Fruit fly (Drosophila melanogaster): ENCODE results near the gene CG31360.

CG31360 gene

dm6 chr3R:17678138-17678873 lies 6.6 kb upstream of the CG31360 start:
- TF ChIP-seq CG17806 (tag; optimal IDR thresholded peaks at IDR 0.05): no peak
- no peak for TF ChIP-seq CG8159 (tag; optimal IDR thresholded peaks at IDR 0.05)
- TF ChIP-seq CG14655 (GFP tag; optimal IDR thresholded peaks at IDR 0.05): no peak
- no peak for TF ChIP-seq D1 (tag; optimal IDR thresholded peaks at IDR 0.05)
- TF ChIP-seq EcR (GFP tag; optimal IDR thresholded peaks at IDR 0.05): peak; percentile 88

dm6 chr3R:17679368-17679997 lies 5.4 kb upstream of the CG31360 start:
- TF ChIP-seq CG15710 (tag; optimal IDR thresholded peaks at IDR 0.05) (peak; percentile 87), fd96Ca (GFP tag; IDR thresholded peaks at IDR 0.05) (no peak), Ets98B (GFP tag; IDR thresholded peaks at IDR 0.05) (peak; percentile 58), Snoo (tag; optimal IDR thresholded peaks at IDR 0.05) (peak; percentile 89), EcR (GFP tag; optimal IDR thresholded peaks at IDR 0.05) (peak; percentile 11), CG4496 (GFP tag; IDR thresholded peaks at IDR 0.05) (peak; percentile 82), CG14655 (GFP tag; optimal IDR thresholded peaks at IDR 0.05) (peak; percentile 96), gl (tag; optimal IDR thresholded peaks at IDR 0.05) (peak; percentile 26), CG10348 (GFP tag; IDR thresholded peaks at IDR 0.05) (no peak), rn (GFP tag; IDR thresholded peaks at IDR 0.05) (peak; percentile 45; the same call in 1 of the 2 replicates), CG8159 (tag; optimal IDR thresholded peaks at IDR 0.05) (peak; percentile 87), CG17806 (tag; optimal IDR thresholded peaks at IDR 0.05) (peak; percentile 84), Pif1A (GFP tag; optimal IDR thresholded peaks at IDR 0.05) (no peak), CG12605 (GFP tag; IDR thresholded peaks at IDR 0.05) (peak; percentile 52), D1 (tag; optimal IDR thresholded peaks at IDR 0.05) (peak; percentile 85), CG9948 (tag; optimal IDR thresholded peaks at IDR 0.05) (peak; percentile 89), CG13204 (GFP tag; optimal IDR thresholded peaks at IDR 0.05) (no peak), CG34367 (tag; optimal IDR thresholded peaks at IDR 0.05) (peak; percentile 79), CG8301 (tag; optimal IDR thresholded peaks at IDR 0.05) (peak; percentile 94), CG32121 (GFP tag; IDR thresholded peaks at IDR 0.05) (peak; percentile 82), Pif1B (GFP tag; optimal IDR thresholded peaks at IDR 0.05) (peak; percentile 86)

- TF ChIP-seq Pif1B (GFP tag; optimal IDR thresholded peaks at IDR 0.05) (no peak), CG13204 (GFP tag; optimal IDR thresholded peaks at IDR 0.05) (peak; percentile 16), EcR (GFP tag; optimal IDR thresholded peaks at IDR 0.05) (peak; percentile 92)
Measured at dm6 chr3R:17680268-17680638, 4.6 kb upstream of the CG31360 start.

dm6 chr3R:17680639-17681302 lies 4.1 kb upstream of the CG31360 start:
- peak; percentile 0 for TF ChIP-seq CG34367 (tag; optimal IDR thresholded peaks at IDR 0.05)
- TF ChIP-seq rn (GFP tag; IDR thresholded peaks at IDR 0.05): no peak
- TF ChIP-seq CG32121 (GFP tag; IDR thresholded peaks at IDR 0.05): peak; percentile 44; the same call in 1 of the 2 replicates
- TF ChIP-seq CG10348 (GFP tag; IDR thresholded peaks at IDR 0.05): no peak
- TF ChIP-seq CG15710 (tag; optimal IDR thresholded peaks at IDR 0.05): peak; percentile 23
- TF ChIP-seq Ets98B (GFP tag; IDR thresholded peaks at IDR 0.05): peak; percentile 5
- TF ChIP-seq Snoo (tag; optimal IDR thresholded peaks at IDR 0.05): peak; percentile 58
- TF ChIP-seq CG9948 (tag; optimal IDR thresholded peaks at IDR 0.05): peak; percentile 21
- TF ChIP-seq EcR (GFP tag; optimal IDR thresholded peaks at IDR 0.05): peak; percentile 33
- TF ChIP-seq D1 (tag; optimal IDR thresholded peaks at IDR 0.05): no peak
- TF ChIP-seq CG8301 (tag; optimal IDR thresholded peaks at IDR 0.05): peak; percentile 45

- TF ChIP-seq fd96Ca (GFP tag; IDR thresholded peaks at IDR 0.05) (no peak), EcR (GFP tag; optimal IDR thresholded peaks at IDR 0.05) (peak; percentile 85)
Measured at dm6 chr3R:17681611-17682243, 3.2 kb upstream of the CG31360 start.

dm6 chr3R:17682244-17682773 lies 2.6 kb upstream of the CG31360 start, which contains the start of the genes alt and CG7655:
Gene alt (minus strand): TSS chr3R:17682515.
Gene CG7655 (plus strand): TSS chr3R:17682669.
- peak; percentile 8 for TF ChIP-seq gl (tag; optimal IDR thresholded peaks at IDR 0.05)
- no peak for TF ChIP-seq Pif1B (GFP tag; optimal IDR thresholded peaks at IDR 0.05)
- TF ChIP-seq EcR (GFP tag; optimal IDR thresholded peaks at IDR 0.05): peak; percentile 78
- no peak for TF ChIP-seq CG13204 (GFP tag; optimal IDR thresholded peaks at IDR 0.05)
